Worm (Caenorhabditis elegans) whole organism, young adult: Measurements from ENCODE around the gene sra-26.
A peak's percentile ranks its signal among the peaks of the same experiment; 100 is the strongest.

Experiments used
- B0336.3 ChIP-seq: fragments of 200-800 bp; sonication (Bioruptor generic); IDR thresholded peaks from 2 replicates; pipeline ENCODE4 v1.3.6; 2022; ENCODE audit warnings: missing genetic modification characterization, missing compliant biosample characterization
- C06A6.2 ChIP-seq: fragments of 200-800 bp; sonication (Bioruptor generic); conservative IDR thresholded peaks from 2 replicates; pipeline ENCODE4 v1.3.6; 2022; ENCODE audit warnings: missing genetic modification characterization, missing compliant biosample characterization
- F39B2.1 ChIP-seq: fragments of 200-800 bp; sonication (Bioruptor generic); IDR thresholded peaks from 2 replicates; pipeline ENCODE4 v1.3.6; 2022; ENCODE audit warnings: missing genetic modification reagents, missing genetic modification characterization, missing compliant biosample characterization
- F57A8.1 ChIP-seq: fragments of 200-800 bp; sonication (Bioruptor generic); optimal IDR thresholded peaks from 2 replicates; lab custom pipeline; 2018; ENCODE audit warnings: mild to moderate bottlenecking, missing genetic modification characterization, moderate library complexity, missing compliant biosample characterization
- K11D2.4 ChIP-seq: fragments of 200-800 bp; sonication (Bioruptor generic); IDR thresholded peaks from 2 replicates; pipeline ENCODE4 v1.3.6; 2022; ENCODE audit warnings: missing genetic modification reagents, missing genetic modification characterization, missing compliant biosample characterization
- ZK185.1 ChIP-seq: sonication (generic microtip); optimal IDR thresholded peaks from 2 replicates; lab custom pipeline; 2016; ENCODE audit warnings: mild to moderate bottlenecking, missing genetic modification characterization, missing compliant biosample characterization; ENCODE audit not compliant: poor library complexity, severe bottlenecking
- aptf-2 ChIP-seq: fragments of 200-800 bp; sonication (Bioruptor generic); conservative IDR thresholded peaks from 2 replicates; pipeline ENCODE4 v1.3.6; 2022; ENCODE audit warnings: missing genetic modification reagents, missing genetic modification characterization, missing compliant biosample characterization
- atf-7 ChIP-seq: sonication (generic microtip); optimal IDR thresholded peaks from 2 replicates; lab custom pipeline; 2017; ENCODE audit warnings: mild to moderate bottlenecking, missing genetic modification characterization, missing compliant biosample characterization
- athp-1 ChIP-seq: sonication (generic microtip); optimal IDR thresholded peaks from 2 replicates; lab custom pipeline; 2017; ENCODE audit warnings: mild to moderate bottlenecking, missing genetic modification characterization, missing compliant biosample characterization
- cebp-1 ChIP-seq, 2 experiments: fragments of 200-800 bp in 1 of 2; sonication (Bioruptor generic) in 1 of 2; sonication (generic microtip) in 1 of 2; IDR thresholded peaks in 1 of 2; optimal IDR thresholded peaks in 1 of 2; 2 replicates each; pipeline versions ENCODE4 v1.3.6 to Lab custom; 2017 to 2022; ENCODE audit warnings: missing compliant biosample characterization in 2 of 2, missing genetic modification characterization in 2 of 2, mild to moderate bottlenecking in 1 of 2, missing genetic modification reagents in 1 of 2, moderate library complexity in 1 of 2
- egl-44 ChIP-seq: fragments of 200-800 bp; sonication (Bioruptor generic); IDR thresholded peaks from 2 replicates; pipeline ENCODE4 v1.3.6; 2022; ENCODE audit warnings: missing genetic modification reagents, missing genetic modification characterization, missing compliant biosample characterization
- egrh-3 ChIP-seq: fragments of 200-800 bp; sonication (Bioruptor generic); IDR thresholded peaks from 2 replicates; pipeline ENCODE4 v1.3.6; 2022; ENCODE audit warnings: missing genetic modification reagents, missing genetic modification characterization, missing compliant biosample characterization
- ekl-4 ChIP-seq: fragments of 200-800 bp; sonication (Bioruptor generic); IDR thresholded peaks from 2 replicates; pipeline ENCODE4 v1.3.6; 2022; ENCODE audit warnings: missing genetic modification reagents, missing genetic modification characterization, missing compliant biosample characterization
- ets-4 ChIP-seq: fragments of 200-800 bp; sonication (Bioruptor generic); optimal IDR thresholded peaks from 2 replicates; lab custom pipeline; 2018; ENCODE audit warnings: mild to moderate bottlenecking, missing genetic modification characterization, missing compliant biosample characterization
- gei-17 ChIP-seq: fragments of 200-800 bp; sonication (Bioruptor generic); optimal IDR thresholded peaks from 2 replicates; lab custom pipeline; 2018; ENCODE audit warnings: mild to moderate bottlenecking, missing genetic modification characterization, missing compliant biosample characterization
- hmg-1.2 ChIP-seq: fragments of 200-800 bp; sonication (Bioruptor generic); IDR thresholded peaks from 2 replicates; pipeline ENCODE4 v1.3.6; 2022; ENCODE audit warnings: missing genetic modification reagents, missing genetic modification characterization, missing compliant biosample characterization
- hmg-20 ChIP-seq: fragments of 200-800 bp; sonication (Bioruptor generic); IDR thresholded peaks from 2 replicates; pipeline ENCODE4 v1.3.6; 2022; ENCODE audit warnings: missing genetic modification reagents, missing genetic modification characterization, missing compliant biosample characterization
- hrde-1 ChIP-seq: sonication (generic microtip); optimal IDR thresholded peaks from 2 replicates; lab custom pipeline; 2016; ENCODE audit warnings: missing genetic modification characterization, mild to moderate bottlenecking, missing compliant biosample characterization, moderate library complexity, missing genotype, missing genetic modification reagents, borderline replicate concordance
- madf-3 ChIP-seq: fragments of 200-800 bp; sonication (Bioruptor generic); IDR thresholded peaks from 2 replicates; pipeline ENCODE4 v1.3.6; 2022; ENCODE audit warnings: missing genetic modification reagents, missing genetic modification characterization, missing compliant biosample characterization
- madf-6 ChIP-seq: fragments of 200-800 bp; sonication (Bioruptor generic); IDR thresholded peaks from 2 replicates; pipeline ENCODE4 v1.3.6; 2022; ENCODE audit warnings: missing genetic modification reagents, missing genetic modification characterization, missing compliant biosample characterization
- madf-8 ChIP-seq: fragments of 200-800 bp; sonication (Bioruptor generic); conservative IDR thresholded peaks from 2 replicates; pipeline ENCODE4 v1.3.6; 2022; ENCODE audit warnings: missing genetic modification reagents, missing genetic modification characterization, missing compliant biosample characterization
- nfya-1 ChIP-seq: sonication (generic microtip); optimal IDR thresholded peaks from 2 replicates; lab custom pipeline; 2017; ENCODE audit warnings: antibody characterized with exemption, missing compliant biosample characterization, missing genetic modification characterization, borderline replicate concordance; ENCODE audit not compliant: insufficient read depth
- nhr-90 ChIP-seq: sonication (generic microtip); optimal IDR thresholded peaks from 2 replicates; lab custom pipeline; 2016; ENCODE audit warnings: missing genotype, mild to moderate bottlenecking, missing genetic modification characterization, missing compliant biosample characterization
- sdz-38 ChIP-seq: sonication (generic microtip); optimal IDR thresholded peaks from 2 replicates; lab custom pipeline; 2016; ENCODE audit warnings: missing genotype, missing genetic modification characterization, missing compliant biosample characterization
- snpc-1.1 ChIP-seq: sonication (generic microtip); optimal IDR thresholded peaks from 2 replicates; lab custom pipeline; 2017; ENCODE audit warnings: missing genetic modification characterization, mild to moderate bottlenecking, missing compliant biosample characterization, antibody characterized with exemption, moderate library complexity, missing genotype, missing genetic modification reagents; ENCODE audit not compliant: insufficient read depth
- snpc-1.3 ChIP-seq: sonication (generic microtip); optimal IDR thresholded peaks from 2 replicates; lab custom pipeline; 2017; ENCODE audit warnings: missing genetic modification characterization, mild to moderate bottlenecking, missing compliant biosample characterization, antibody characterized with exemption, moderate library complexity, missing genotype, missing genetic modification reagents; ENCODE audit not compliant: insufficient read depth
- sptf-2 ChIP-seq: fragments of 200-800 bp; sonication (Bioruptor generic); optimal IDR thresholded peaks from 2 replicates; lab custom pipeline; 2018; ENCODE audit warnings: mild to moderate bottlenecking, missing genetic modification characterization, missing compliant biosample characterization
- unc-62 ChIP-seq: fragments of 150-350 bp; optimal IDR thresholded peaks from 2 replicates; lab custom pipeline; 2014; ENCODE audit warnings: missing biosample characterization, missing genetic modification reagents, missing genetic modification characterization
- zim-3 ChIP-seq: sonication (generic microtip); optimal IDR thresholded peaks from 2 replicates; lab custom pipeline; 2017; ENCODE audit warnings: mild to moderate bottlenecking, missing genetic modification characterization, moderate library complexity, missing compliant biosample characterization
- ztf-18 ChIP-seq: sonication (generic microtip); optimal IDR thresholded peaks from 2 replicates; lab custom pipeline; 2016; ENCODE audit warnings: missing genotype, mild to moderate bottlenecking, missing genetic modification characterization, missing compliant biosample characterization
- ztf-22 ChIP-seq: fragments of 200-800 bp; sonication (Bioruptor generic); optimal IDR thresholded peaks from 2 replicates; lab custom pipeline; 2018; ENCODE audit warnings: mild to moderate bottlenecking, missing genetic modification characterization, moderate library complexity, missing compliant biosample characterization
- ztf-26 ChIP-seq: sonication (generic microtip); optimal IDR thresholded peaks from 2 replicates; lab custom pipeline; 2017; ENCODE audit warnings: missing genetic modification characterization, missing compliant biosample characterization

sra-26 gene

DNA sequence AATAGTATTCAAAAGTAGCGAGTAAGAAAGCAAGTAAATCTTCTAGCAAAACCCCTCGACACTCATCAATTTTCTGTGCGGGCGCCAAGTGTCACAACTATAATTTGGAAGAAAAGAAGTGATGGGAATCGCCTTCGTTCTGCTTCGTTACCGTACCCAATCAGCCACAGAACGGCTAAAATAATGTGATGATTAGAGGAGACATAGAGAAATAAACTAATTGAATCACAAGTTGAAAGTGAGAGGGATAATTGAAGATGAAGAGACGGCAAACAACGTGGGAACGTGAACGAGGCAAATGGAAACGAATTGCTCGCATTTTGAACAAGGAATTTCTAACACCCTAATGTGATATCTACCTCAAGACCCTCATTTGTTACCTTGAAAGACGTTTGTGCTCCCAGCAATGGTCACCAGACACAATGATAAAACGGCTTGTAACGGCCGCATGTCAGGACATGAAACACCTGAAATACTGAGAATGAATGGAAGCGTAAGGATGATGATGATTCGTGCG, 8.9 kb downstream of the sra-26 start, which contains the start of gene T19D12.6:
Gene T19D12.6, minus strand, starts transcription at position 467 of the 517 bp plus-strand sequence.
- no peak for TF ChIP-seq ztf-18 (tag; lab: Kevin White, UChicago)
- TF ChIP-seq egrh-3 = no peak
- TF ChIP-seq hmg-1.2 (GFP tag; lab: Robert Waterston, UW) = peak; percentile 6; the same call in 1 of the 2 replicates
- TF ChIP-seq sptf-2 (GFP tag; lab: Kevin White, UChicago) = no peak
- TF ChIP-seq, all 124 proteins: peak for 1

DNA sequence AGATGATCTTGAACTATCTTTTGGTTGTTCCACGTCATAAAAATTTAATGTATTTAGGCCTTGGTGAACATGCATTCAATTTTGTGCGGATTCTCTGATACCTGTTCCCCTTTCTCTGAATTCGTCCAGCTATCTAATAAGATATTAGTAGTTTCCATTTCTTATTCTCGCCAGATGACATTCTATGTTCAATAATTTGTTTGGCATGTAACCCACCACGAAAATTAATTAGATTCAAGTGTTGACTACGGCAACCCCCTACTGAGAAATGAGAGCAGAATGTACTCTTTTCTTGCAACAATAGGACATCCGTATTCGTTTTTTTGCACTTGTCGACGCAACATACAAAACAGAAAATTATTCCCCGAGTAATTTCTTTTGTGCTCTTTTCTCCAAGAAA, 9.4 kb downstream of the sra-26 start:
- no peak for TF ChIP-seq ZK185.1
- TF ChIP-seq hrde-1 (tag; lab: Kevin White, UChicago) = no peak
- no peak for TF ChIP-seq ztf-22 (GFP tag; lab: Kevin White, UChicago)
- TF ChIP-seq K11D2.4 (GFP tag; lab: Robert Waterston, UW) = no peak
- TF ChIP-seq F39B2.1 (GFP tag; lab: Robert Waterston, UW) = no peak
- TF ChIP-seq ztf-26 = no peak
- TF ChIP-seq snpc-1.1 (tag; lab: Kevin White, UChicago) = no peak
- TF ChIP-seq hmg-20 = no peak
- no peak for TF ChIP-seq atf-7 (tag; lab: Kevin White, UChicago)
- no peak for TF ChIP-seq sdz-38 (tag; lab: Kevin White, UChicago)
- no peak for TF ChIP-seq madf-6 (GFP tag; lab: Robert Waterston, UW)
- TF ChIP-seq ekl-4 (GFP tag; lab: Robert Waterston, UW) = no peak
- TF ChIP-seq nfya-1 (tag; lab: Kevin White, UChicago) = no peak
- no peak for TF ChIP-seq athp-1 (tag; lab: Kevin White, UChicago)
- TF ChIP-seq, all 124 proteins: peak for 0

DNA sequence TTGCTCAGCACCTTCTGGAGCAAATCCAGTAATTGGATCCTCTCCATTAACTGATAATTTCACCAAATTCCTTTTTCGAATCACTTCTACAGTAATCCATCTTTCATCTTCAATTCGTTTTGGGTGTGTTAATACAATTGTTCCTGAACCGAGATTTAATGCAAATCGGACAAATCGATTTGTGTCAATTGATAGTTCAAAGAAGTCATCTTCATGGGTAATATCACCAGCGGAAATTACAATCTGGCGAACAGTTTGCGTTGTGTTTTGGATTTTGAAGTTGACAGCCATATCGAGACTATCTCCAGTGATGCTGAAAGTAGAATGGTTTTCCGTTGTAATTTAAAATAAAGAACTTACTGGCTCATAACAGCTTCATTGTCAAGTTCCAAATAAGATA, 13.8 kb downstream of the sra-26 start:
- no peak for TF ChIP-seq F57A8.1
- TF ChIP-seq B0336.3 (GFP tag; lab: Robert Waterston, UW) = no peak
- TF ChIP-seq athp-1 (tag; lab: Kevin White, UChicago) = no peak
- no peak for TF ChIP-seq ets-4 (GFP tag; lab: Kevin White, UChicago)
- TF ChIP-seq aptf-2 = no peak
- no peak for TF ChIP-seq madf-3 (GFP tag; lab: Robert Waterston, UW)
- no peak for TF ChIP-seq unc-62 (GFP tag; lab: Kevin White, UChicago)
- no peak for TF ChIP-seq egl-44 (GFP tag; lab: Robert Waterston, UW)
- TF ChIP-seq snpc-1.3 = no peak

DNA sequence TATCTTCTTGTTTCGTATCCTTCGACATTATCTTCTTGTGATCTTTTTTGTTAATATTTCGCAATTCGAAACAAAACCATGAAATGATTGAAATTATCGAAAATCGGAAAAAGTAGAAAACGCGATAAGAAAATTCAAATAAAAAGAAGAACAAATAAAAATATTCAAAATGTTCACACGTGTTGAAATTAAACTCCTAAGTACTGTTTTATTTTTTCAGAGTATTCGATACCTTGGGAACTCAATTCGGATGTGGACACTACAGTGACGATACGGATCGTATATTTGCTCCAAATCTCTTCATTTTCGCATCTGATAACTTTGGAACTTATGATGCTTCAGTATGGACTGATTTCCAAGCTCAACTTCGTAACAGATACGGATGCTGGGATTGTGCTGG, 15.5 kb downstream of the sra-26 start, which contains the start of gene T19D12.5:
Gene T19D12.5, minus strand, starts transcription at position 101 of the 400 bp plus-strand sequence.
- TF ChIP-seq nhr-90 (no peak), cebp-1 (GFP tag; IDR thresholded peaks at IDR 0.05; lab: Robert Waterston, UW) (no peak), cebp-1 (tag; optimal IDR thresholded peaks at IDR 0.05; lab: Kevin White, UChicago) (peak; percentile 13)
- TF ChIP-seq, all 124 proteins: peak for 1

DNA sequence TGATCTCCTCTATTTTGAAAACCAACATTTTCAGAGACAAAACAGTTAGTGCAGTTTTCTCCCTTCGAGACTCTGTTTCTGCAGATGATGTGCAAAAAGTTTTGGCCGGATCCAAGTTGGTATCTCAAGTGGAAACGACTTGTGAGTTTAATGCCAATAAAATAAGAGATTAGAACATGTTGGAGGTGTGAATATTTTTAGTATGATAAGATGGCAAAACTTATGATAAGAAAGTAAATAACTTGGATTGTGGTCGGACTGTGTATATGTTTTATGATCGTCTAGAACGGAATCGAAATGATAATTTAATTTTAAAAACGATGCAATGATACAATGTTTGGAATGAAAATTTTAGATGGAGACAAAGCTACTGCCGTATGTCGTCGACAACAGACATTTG, 19.6 kb downstream of the sra-26 start:
- TF ChIP-seq gei-17 (GFP tag; lab: Kevin White, UChicago) = no peak
- TF ChIP-seq C06A6.2 (GFP tag; lab: Robert Waterston, UW) = no peak
- TF ChIP-seq zim-3 (tag; lab: Kevin White, UChicago) = no peak
- TF ChIP-seq madf-8 = no peak
